Fruit fly (Drosophila melanogaster) whole organism, prepupa: ENCODE results near the gene CG12017.

Experiments
- CG11294 ChIP-seq: fragments of 200-800 bp; sonication (Bioruptor generic); IDR thresholded peaks from 2 replicates; pipeline ENCODE4 v1.3.6; 2022; ENCODE audit warnings: missing biosample characterization, missing genetic modification characterization
- CG11762 ChIP-seq: fragments of 200-800 bp; sonication (Bioruptor generic); optimal IDR thresholded peaks from 3 replicates; lab custom pipeline; 2016; ENCODE audit warnings: missing biosample characterization, missing genetic modification characterization; ENCODE audit not compliant: insufficient read depth
- CG15336 ChIP-seq: fragments of 200-800 bp; sonication (Bioruptor generic); IDR thresholded peaks from 2 replicates; pipeline ENCODE4 v1.3.6; 2022; ENCODE audit warnings: missing biosample characterization, missing genetic modification characterization
- CG16779 ChIP-seq: fragments of 200-800 bp; sonication (Bioruptor generic); optimal IDR thresholded peaks from 3 replicates; lab custom pipeline; 2017; ENCODE audit warnings: missing biosample characterization, mild to moderate bottlenecking, missing genetic modification characterization
- CG3032 ChIP-seq: fragments of 200-800 bp; optimal IDR thresholded peaks from 2 replicates; lab custom pipeline; 2019; ENCODE audit warnings: missing biosample characterization, mild to moderate bottlenecking, missing genetic modification characterization, moderate library complexity
- CG31627 ChIP-seq: fragments of 200-800 bp; sonication (Bioruptor generic); optimal IDR thresholded peaks from 3 replicates; lab custom pipeline; 2016; ENCODE audit warnings: missing biosample characterization, missing genetic modification characterization
- CG32006 ChIP-seq: fragments of 200-800 bp; sonication (Bioruptor generic); optimal IDR thresholded peaks from 3 replicates; lab custom pipeline; 2017; ENCODE audit warnings: missing biosample characterization, mild to moderate bottlenecking, missing genetic modification characterization
- CG34406 ChIP-seq: fragments of 200-800 bp; sonication (Bioruptor generic); optimal IDR thresholded peaks from 3 replicates; lab custom pipeline; 2016; ENCODE audit warnings: missing biosample characterization, missing genetic modification characterization
- CG4318 ChIP-seq: fragments of 200-800 bp; sonication (Bioruptor generic); optimal IDR thresholded peaks from 3 replicates; lab custom pipeline; 2017; ENCODE audit warnings: missing biosample characterization, mild to moderate bottlenecking, missing genetic modification characterization
- CG6163 ChIP-seq: fragments of 200-800 bp; sonication (Bioruptor generic); IDR thresholded peaks from 3 replicates; pipeline ENCODE4 v1.3.6; 2022; ENCODE audit warnings: missing biosample characterization, missing genetic modification characterization
- CG6276 ChIP-seq: fragments of 200-800 bp; sonication (Bioruptor generic); optimal IDR thresholded peaks from 2 replicates; lab custom pipeline; 2017; ENCODE audit warnings: missing biosample characterization, mild to moderate bottlenecking, missing genetic modification characterization
- CG6854 ChIP-seq: fragments of 200-800 bp; sonication (Bioruptor generic); optimal IDR thresholded peaks from 2 replicates; lab custom pipeline; 2017; ENCODE audit warnings: missing biosample characterization, mild to moderate bottlenecking, missing genetic modification characterization
- CG8119 ChIP-seq: fragments of 200-800 bp; sonication (Bioruptor generic); IDR thresholded peaks from 3 replicates; pipeline ENCODE4 v1.3.6; 2022; ENCODE audit warnings: missing biosample characterization, missing genetic modification characterization
- CG8319 ChIP-seq: fragments of 200-800 bp; sonication (Bioruptor generic); optimal IDR thresholded peaks from 3 replicates; lab custom pipeline; 2016; ENCODE audit warnings: missing biosample characterization, missing genetic modification characterization
- CG9139 ChIP-seq: fragments of 200-800 bp; sonication (Bioruptor generic); optimal IDR thresholded peaks from 3 replicates; lab custom pipeline; 2017; ENCODE audit warnings: missing biosample characterization, mild to moderate bottlenecking, missing genetic modification characterization
- Eip78C ChIP-seq: fragments of 200-800 bp; sonication (Bioruptor generic); peaks from one replicate; lab custom pipeline; 2016; ENCODE audit warnings: missing biosample characterization, missing genetic modification characterization
- Gug ChIP-seq: fragments of 200-800 bp; sonication (Bioruptor generic); IDR thresholded peaks from 2 replicates; pipeline ENCODE4 v1.3.6; 2022; ENCODE audit warnings: missing biosample characterization, missing genetic modification characterization
- Lpt ChIP-seq: fragments of 200-800 bp; sonication (Bioruptor generic); optimal IDR thresholded peaks from 3 replicates; lab custom pipeline; 2016; ENCODE audit warnings: missing biosample characterization, missing genetic modification characterization
- Met ChIP-seq: fragments of 200-800 bp; sonication (Bioruptor generic); optimal IDR thresholded peaks from 3 replicates; lab custom pipeline; 2016; ENCODE audit warnings: missing biosample characterization, missing genetic modification characterization
- Smox ChIP-seq: fragments of 200-800 bp; sonication (Bioruptor generic); optimal IDR thresholded peaks from 3 replicates; lab custom pipeline; 2016; ENCODE audit warnings: missing biosample characterization, missing genetic modification characterization
- Sox102F ChIP-seq: fragments of 200-800 bp; sonication (Bioruptor generic); optimal IDR thresholded peaks from 2 replicates; lab custom pipeline; 2016; ENCODE audit warnings: missing biosample characterization, mild to moderate bottlenecking, missing genetic modification characterization
- Sox14 ChIP-seq: fragments of 200-800 bp; sonication (Bioruptor generic); optimal IDR thresholded peaks from 3 replicates; lab custom pipeline; 2016; ENCODE audit warnings: missing biosample characterization, missing genetic modification characterization
- achi ChIP-seq: fragments of 200-800 bp; sonication (Bioruptor generic); optimal IDR thresholded peaks from 3 replicates; lab custom pipeline; 2016; ENCODE audit warnings: missing biosample characterization, missing genetic modification characterization
- cyc ChIP-seq: fragments of 200-800 bp; sonication (Bioruptor generic); optimal IDR thresholded peaks from 3 replicates; lab custom pipeline; 2016; ENCODE audit warnings: missing biosample characterization, missing genetic modification characterization
- dac ChIP-seq: fragments of 200-800 bp; sonication (Bioruptor generic); optimal IDR thresholded peaks from 2 replicates; lab custom pipeline; 2017; ENCODE audit warnings: missing biosample characterization, mild to moderate bottlenecking, missing genetic modification characterization
- dsx ChIP-seq: fragments of 200-800 bp; optimal IDR thresholded peaks from 3 replicates; lab custom pipeline; 2019; ENCODE audit warnings: missing biosample characterization, mild to moderate bottlenecking, missing genetic modification characterization, moderate library complexity; ENCODE audit not compliant: poor library complexity, severe bottlenecking
- eg ChIP-seq: fragments of 200-800 bp; sonication (Bioruptor generic); IDR thresholded peaks from 3 replicates; pipeline ENCODE4 v1.3.6; 2022; ENCODE audit warnings: missing biosample characterization, missing genetic modification characterization
- esn ChIP-seq: fragments of 200-800 bp; sonication (Bioruptor generic); optimal IDR thresholded peaks from 2 replicates; lab custom pipeline; 2016; ENCODE audit warnings: missing biosample characterization, mild to moderate bottlenecking, missing genetic modification characterization, moderate library complexity
- fd59A ChIP-seq: fragments of 200-800 bp; sonication (Bioruptor generic); optimal IDR thresholded peaks from 2 replicates; lab custom pipeline; 2017; ENCODE audit warnings: missing biosample characterization, mild to moderate bottlenecking, missing genetic modification characterization, missing genetic modification reagents
- fkh ChIP-seq: fragments of 200-800 bp; sonication (Bioruptor generic); optimal IDR thresholded peaks from 3 replicates; lab custom pipeline; 2017; ENCODE audit warnings: missing biosample characterization, mild to moderate bottlenecking, missing genetic modification characterization, moderate library complexity
- lz ChIP-seq: fragments of 200-800 bp; sonication (Bioruptor generic); optimal IDR thresholded peaks from 3 replicates; lab custom pipeline; 2016; ENCODE audit warnings: missing biosample characterization, missing genetic modification characterization
- net ChIP-seq: fragments of 200-800 bp; sonication (Bioruptor generic); optimal IDR thresholded peaks from 3 replicates; lab custom pipeline; 2016; ENCODE audit warnings: missing biosample characterization, missing genetic modification characterization
- pdm3 ChIP-seq: fragments of 200-800 bp; sonication (Bioruptor generic); optimal IDR thresholded peaks from 3 replicates; lab custom pipeline; 2016; ENCODE audit warnings: missing biosample characterization, missing genetic modification characterization
- salr ChIP-seq, 2 experiments: fragments of 200-800 bp; sonication (Bioruptor generic); optimal IDR thresholded peaks; 3 replicates each; lab custom pipeline; 2016 to 2018; ENCODE audit warnings: missing biosample characterization in 2 of 2, missing genetic modification characterization in 2 of 2, mild to moderate bottlenecking in 1 of 2
- spab ChIP-seq: fragments of 200-800 bp; sonication (Bioruptor generic); optimal IDR thresholded peaks from 2 replicates; lab custom pipeline; 2017; ENCODE audit warnings: missing biosample characterization, mild to moderate bottlenecking, missing genetic modification characterization, missing genetic modification reagents
- svp ChIP-seq: fragments of 200-800 bp; sonication (Bioruptor generic); peaks from one replicate; lab custom pipeline; 2016; ENCODE audit warnings: missing biosample characterization, missing genetic modification characterization
- topi ChIP-seq: fragments of 200-800 bp; sonication (Bioruptor generic); optimal IDR thresholded peaks from 3 replicates; lab custom pipeline; 2016; ENCODE audit warnings: missing biosample characterization, missing genetic modification characterization
- vri ChIP-seq: fragments of 200-800 bp; sonication (Bioruptor generic); optimal IDR thresholded peaks from 3 replicates; lab custom pipeline; 2016; ENCODE audit warnings: missing biosample characterization, mild to moderate bottlenecking, missing genetic modification characterization

The CG12017 gene

DNA sequence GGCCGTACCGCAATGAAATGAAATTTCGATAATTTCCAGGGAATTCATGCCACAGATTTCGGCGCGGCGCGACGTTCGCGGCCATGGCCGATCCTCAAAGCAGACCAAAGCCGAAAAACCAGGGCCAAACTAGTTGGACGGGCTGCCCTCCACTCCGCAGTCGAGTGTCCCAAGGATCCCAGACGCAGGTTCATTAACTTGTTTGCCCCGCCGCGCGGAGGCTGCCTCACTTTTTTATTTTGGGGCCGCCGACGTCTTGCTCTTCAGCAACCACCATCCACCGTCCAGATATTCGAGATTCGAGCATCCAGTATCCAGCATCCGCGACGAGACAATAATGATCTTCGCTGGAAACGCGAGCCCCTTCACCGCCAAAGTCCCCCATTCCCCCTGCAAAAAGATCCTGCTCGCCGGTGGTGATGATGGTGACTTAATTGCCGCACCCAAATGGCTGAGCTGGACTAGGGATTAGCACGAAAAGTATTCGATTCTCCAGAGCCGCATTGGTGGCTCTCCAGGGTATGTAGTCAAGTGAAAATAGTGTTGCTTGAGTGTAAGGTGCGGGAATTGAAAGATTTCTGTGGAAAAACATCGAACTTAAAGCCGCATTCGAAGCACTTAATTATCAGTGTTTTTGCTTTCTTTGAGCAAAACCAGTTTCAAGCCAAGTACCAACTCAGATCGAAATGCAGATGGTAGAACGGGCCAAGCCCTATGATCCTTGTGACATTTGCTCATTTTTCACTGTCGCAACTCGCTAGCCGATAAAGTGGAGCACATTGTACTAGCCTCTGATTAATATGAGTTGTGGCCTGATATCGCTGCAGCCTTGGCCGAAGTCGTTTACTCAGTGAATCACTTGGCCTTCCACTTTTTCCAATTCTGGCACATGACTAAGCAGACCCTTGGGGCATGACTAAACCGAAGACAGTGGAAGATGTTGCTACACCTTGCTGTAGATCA is 37.6 kb upstream of the CG12017 start (continued):
- TF ChIP-seq Sox102F (GFP tag; lab: Kevin White, UChicago), result no peak
- TF ChIP-seq CG8319, result peak; percentile 16
- TF ChIP-seq CG32006 (GFP tag; lab: Kevin White, UChicago), result peak; percentile 11
- TF ChIP-seq net (GFP tag; lab: Kevin White, UChicago), result no peak
- TF ChIP-seq CG6276 (GFP tag; lab: Kevin White, UChicago), result peak; percentile 6
- peak; percentile 20 for TF ChIP-seq Lpt
- peak; percentile 41 for TF ChIP-seq dsx
- TF ChIP-seq pdm3, result peak; percentile 22
- TF ChIP-seq Gug (GFP tag; lab: Robert Waterston, UW), result no peak
- TF ChIP-seq spab, result no peak
- no peak for TF ChIP-seq CG4318 (GFP tag; lab: Kevin White, UChicago)
- TF ChIP-seq esn, result peak; percentile 12
- peak; percentile 50 for TF ChIP-seq achi (GFP tag; lab: Kevin White, UChicago)
- no peak for TF ChIP-seq cyc (GFP tag; lab: Kevin White, UChicago)
- TF ChIP-seq CG15336 (GFP tag; lab: Robert Waterston, UW), result no peak
- TF ChIP-seq CG8119, result no peak
- TF ChIP-seq salr (GFP tag; optimal IDR thresholded peaks at IDR 0.05; lab: Kevin White, UChicago), result no peak
- TF ChIP-seq svp (GFP tag; lab: Kevin White, UChicago), result peak; percentile 85
- TF ChIP-seq CG31627 (GFP tag; lab: Kevin White, UChicago), result no peak
- TF ChIP-seq fd59A (GFP tag; lab: Kevin White, UChicago), result peak; percentile 18
- peak; percentile 4 for TF ChIP-seq Sox14 (GFP tag; lab: Kevin White, UChicago)
- TF ChIP-seq CG9139, result no peak
- 0 out of 3 replicates have a peak, but pooled peaks have one; percentile 30 for TF ChIP-seq eg (GFP tag; lab: Robert Waterston, UW)
- peak; percentile 28 for TF ChIP-seq CG6854 (GFP tag; lab: Kevin White, UChicago)
- TF ChIP-seq vri (GFP tag; lab: Kevin White, UChicago), result no peak
- TF ChIP-seq CG11762 (GFP tag; lab: Kevin White, UChicago), result no peak
- no peak for TF ChIP-seq CG34406 (GFP tag; lab: Kevin White, UChicago)
- TF ChIP-seq CG16779 (tag; lab: Kevin White, UChicago), result no peak
- no peak for TF ChIP-seq CG3032
- no peak for TF ChIP-seq dac (GFP tag; lab: Kevin White, UChicago)
- TF ChIP-seq, all 60 proteins: peak for 25

DNA sequence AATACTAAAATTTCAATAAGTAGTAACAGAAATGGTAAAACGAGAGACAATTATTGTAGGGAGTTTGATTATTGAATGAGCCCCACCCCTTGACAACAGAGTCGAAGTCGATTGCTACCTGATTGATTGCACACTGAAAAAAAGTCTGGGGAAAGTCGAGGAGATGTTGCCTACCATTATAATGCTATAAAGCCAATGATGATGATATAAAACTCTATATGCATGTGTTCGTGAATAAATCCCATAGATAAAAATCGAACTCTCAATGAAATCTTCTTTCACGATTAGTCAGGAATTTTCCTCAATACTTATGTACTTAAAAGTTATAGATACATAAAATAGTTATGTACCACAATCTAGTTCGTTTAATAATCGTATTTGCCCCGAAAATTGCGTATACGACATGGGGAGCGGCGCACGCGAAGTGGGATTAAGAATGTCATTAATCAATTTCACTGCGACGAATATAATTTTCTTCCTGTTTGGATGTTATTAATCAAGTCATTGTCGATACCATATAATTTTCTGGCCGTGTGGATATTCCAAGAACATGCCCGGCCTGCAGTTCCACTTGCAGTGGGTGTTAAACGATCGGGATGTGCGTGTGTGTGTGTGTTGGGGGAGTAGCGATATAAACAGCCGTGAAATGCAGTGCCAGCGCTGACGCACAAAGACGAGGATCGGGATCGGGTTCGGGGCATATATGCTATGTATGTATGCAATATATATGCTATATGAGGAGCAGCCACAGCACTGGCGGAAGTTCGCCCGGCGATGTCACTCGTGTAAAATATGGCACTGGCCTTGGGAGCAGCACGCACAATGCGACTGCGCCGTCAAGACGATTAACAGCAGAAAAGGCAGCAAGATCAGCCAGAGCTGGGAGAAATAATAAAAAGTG is 35.5 kb upstream of the CG12017 start, which contains the start of gene CG12078:
CG12078 (minus strand) TSS at position 51 of the 901 bp plus-strand sequence.
- TF ChIP-seq CG32006 (GFP tag; lab: Kevin White, UChicago) (no peak), esn (peak; percentile 46), Met (GFP tag; lab: Kevin White, UChicago) (peak; percentile 37), Eip78C (GFP tag; lab: Kevin White, UChicago) (peak; percentile 74), topi (GFP tag; lab: Kevin White, UChicago) (peak; percentile 41), CG15336 (GFP tag; lab: Robert Waterston, UW) (no peak), CG3032 (peak; percentile 13), CG4318 (GFP tag; lab: Kevin White, UChicago) (no peak), cyc (GFP tag; lab: Kevin White, UChicago) (peak; percentile 28), CG11294 (GFP tag; lab: Robert Waterston, UW) (no peak), Smox (GFP tag; lab: Kevin White, UChicago) (peak; percentile 23), lz (GFP tag; lab: Kevin White, UChicago) (peak; percentile 9), svp (GFP tag; lab: Kevin White, UChicago) (peak; percentile 65), CG31627 (GFP tag; lab: Kevin White, UChicago) (peak; percentile 3), fd59A (GFP tag; lab: Kevin White, UChicago) (peak; percentile 13), fkh (GFP tag; lab: Kevin White, UChicago) (no peak), CG6163 (GFP tag; lab: Robert Waterston, UW) (0 out of 3 replicates have a peak, but pooled peaks have one; percentile 32)
